Worm (Caenorhabditis elegans): ENCODE data around the gene kqt-2.

- no peak for TF ChIP-seq lin-15B (tag; optimal IDR thresholded peaks at IDR 0.05)
- no peak for TF ChIP-seq grh-1 (GFP tag; IDR thresholded peaks at IDR 0.05)
- TF ChIP-seq lsy-2 (tag; optimal IDR thresholded peaks at IDR 0.05) = no peak
- no peak for TF ChIP-seq pqm-1 (tag; optimal IDR thresholded peaks at IDR 0.05)
- no peak for TF ChIP-seq swsn-7 (tag; optimal IDR thresholded peaks at IDR 0.05)
- peak; percentile 58 for TF ChIP-seq dsc-1 (tag; optimal IDR thresholded peaks at IDR 0.05)
- no peak for TF ChIP-seq egl-27 (tag; optimal IDR thresholded peaks at IDR 0.05)
- TF ChIP-seq elt-3 (tag; optimal IDR thresholded peaks at IDR 0.05) = no peak
- TF ChIP-seq mdl-1 (tag; optimal IDR thresholded peaks at IDR 0.05) = no peak
- TF ChIP-seq nhr-84 (tag; optimal IDR thresholded peaks at IDR 0.05) = no peak
- no peak for TF ChIP-seq fkh-10 (GFP tag; optimal IDR thresholded peaks at IDR 0.05)
- no peak for TF ChIP-seq isw-1 (GFP tag; IDR thresholded peaks at IDR 0.05)
Measured at ce11 chrX:8270971-8271553, 24.9 kb upstream of the kqt-2 start, which contains the start of gene cutl-29.

Data from whole organism, L1 larva.